Fruit fly (Drosophila melanogaster) S2 (cell line): ENCODE results near the gene CG31010.

ENCODE experiments used
- CG8478 ChIP-seq: fragments of >200 bp; optimal IDR thresholded peaks from 2 replicates; lab custom pipeline; 2018
- CTCF ChIP-seq, 2 experiments: fragments of >200 bp; optimal IDR thresholded peaks; 2 replicates each; lab custom pipeline; 2018

DNA sequence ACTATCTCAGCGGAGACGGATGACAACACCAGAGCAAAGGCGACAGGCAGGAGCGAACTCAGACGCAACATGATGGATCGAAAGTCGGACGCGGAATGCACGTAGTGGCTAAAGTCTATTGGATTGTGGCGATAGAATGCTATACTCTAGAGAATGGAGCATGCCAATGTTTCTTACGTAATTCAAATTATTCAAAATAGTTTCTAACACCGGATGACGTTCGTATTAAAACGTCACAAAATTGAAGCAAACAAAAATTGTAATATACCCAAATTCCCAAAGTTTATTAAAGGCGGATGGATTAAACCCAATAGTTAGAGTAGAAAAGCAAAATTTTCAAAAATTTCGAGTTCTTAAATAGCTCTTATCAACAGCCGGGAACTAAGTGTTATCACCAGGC is 40.3 kb upstream of the CG31010 start, which contains the start of gene Npc2h:
- TF ChIP-seq CG8478 (lab: Kevin White, UChicago) (no peak), CTCF (optimal IDR thresholded peaks at IDR 0.05; lab: Kevin White, UChicago) (no peak)
